Worm (Caenorhabditis elegans): Measurements from ENCODE around the gene Y57G7A.1.

DNA sequence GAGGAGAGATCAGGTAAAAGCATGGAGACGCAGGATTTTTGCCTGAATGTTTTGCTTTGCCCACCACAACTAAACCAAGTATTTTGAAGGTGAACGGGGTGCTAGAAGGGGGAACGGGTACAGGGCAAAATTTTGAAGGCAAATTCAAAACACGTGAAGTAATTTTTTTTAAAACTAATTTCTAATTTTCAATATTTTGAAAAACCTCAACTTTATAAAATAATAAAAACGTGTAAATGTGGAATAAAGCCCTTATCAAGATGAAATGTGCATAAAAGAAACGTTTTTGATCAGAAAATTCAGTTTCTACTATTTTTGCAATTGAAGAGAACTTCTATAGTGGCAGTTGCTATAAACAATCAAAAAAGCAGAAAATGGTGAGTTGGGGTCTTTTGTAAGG, 42.6 kb upstream of the Y57G7A.1 start, which contains the start of gene clec-119:
- TF ChIP-seq ceh-45 (GFP tag; IDR thresholded peaks at IDR 0.05) (no peak), ama-1 (optimal IDR thresholded peaks at IDR 0.05) (no peak), tbx-7 (tag; optimal IDR thresholded peaks at IDR 0.05) (no peak), fkh-10 (GFP tag; optimal IDR thresholded peaks at IDR 0.05) (no peak), nhr-11 (tag; optimal IDR thresholded peaks at IDR 0.05) (no peak), ceh-6 (GFP tag; optimal IDR thresholded peaks at IDR 0.05) (no peak), syd-9 (tag; optimal IDR thresholded peaks at IDR 0.05) (no peak), tbx-2 (tag; optimal IDR thresholded peaks at IDR 0.05) (no peak), pag-3 (tag; optimal IDR thresholded peaks at IDR 0.05; ENCODE audit: borderline replicate concordance) (no peak), K02D7.2 (tag; optimal IDR thresholded peaks at IDR 0.05) (no peak), fax-1 (tag; optimal IDR thresholded peaks at IDR 0.05) (no peak), dmd-4 (tag; optimal IDR thresholded peaks at IDR 0.05; ENCODE audit: borderline replicate concordance) (no peak)
